Worm (Caenorhabditis elegans) whole organism, L4/young adult: ENCODE results near the gene W08F4.7.
"Not testable (repeated sequence)": the region's sequence is repeated elsewhere in the genome, so short reads cannot be mapped to it uniquely, and the experiment has no call there.

Source experiments
- dao-5 ChIP-seq: sonication (generic microtip); optimal IDR thresholded peaks from 2 replicates; lab custom pipeline; 2016; ENCODE audit warnings: missing genotype, missing genetic modification characterization, moderate library complexity, missing compliant biosample characterization
- him-1 ChIP-seq: sonication (generic microtip); optimal IDR thresholded peaks from 2 replicates; lab custom pipeline; 2016; ENCODE audit warnings: missing genotype, missing genetic modification reagents, missing genetic modification characterization, missing compliant biosample characterization

ce11 chrII:612361-612760 lies 34.8 kb upstream of the W08F4.7 start, which contains the start of gene clec-118:
- TF ChIP-seq dao-5, him-1 (tag; lab: Kevin White, UChicago): not testable (repeated sequence)
